Worm (Caenorhabditis elegans) whole organism, young adult: ENCODE data around the gene acr-2.
A peak's percentile ranks its signal among the peaks of the same experiment; 100 is the strongest.

Experiments
- athp-1 ChIP-seq: sonication (generic microtip); optimal IDR thresholded peaks from 2 replicates; lab custom pipeline; 2017; ENCODE audit warnings: mild to moderate bottlenecking, missing genetic modification characterization, missing compliant biosample characterization
- bed-1 ChIP-seq: fragments of 200-800 bp; sonication (Bioruptor generic); IDR thresholded peaks from 2 replicates; pipeline ENCODE4 v1.3.6; 2022; ENCODE audit warnings: missing genetic modification reagents, missing genetic modification characterization, missing compliant biosample characterization
- gei-17 ChIP-seq: fragments of 200-800 bp; sonication (Bioruptor generic); optimal IDR thresholded peaks from 2 replicates; lab custom pipeline; 2018; ENCODE audit warnings: mild to moderate bottlenecking, missing genetic modification characterization, missing compliant biosample characterization
- lin-26 ChIP-seq: fragments of 200-800 bp; sonication (Bioruptor generic); IDR thresholded peaks from 2 replicates; pipeline ENCODE4 v1.3.6; 2022; ENCODE audit warnings: missing genetic modification reagents, missing genetic modification characterization, missing compliant biosample characterization
- lin-40 ChIP-seq: sonication (generic microtip); optimal IDR thresholded peaks from 2 replicates; lab custom pipeline; 2016; ENCODE audit warnings: missing genetic modification characterization, mild to moderate bottlenecking, missing compliant biosample characterization, missing genotype, missing genetic modification reagents
- mxl-1 ChIP-seq: sonication (generic microtip); optimal IDR thresholded peaks from 2 replicates; lab custom pipeline; 2016; ENCODE audit warnings: missing genetic modification characterization, missing compliant biosample characterization
- nfyb-1 ChIP-seq: fragments of 200-800 bp; sonication (Bioruptor generic); IDR thresholded peaks from 2 replicates; pipeline ENCODE4 v1.3.6; 2022; ENCODE audit warnings: missing genetic modification reagents, missing genetic modification characterization, missing compliant biosample characterization
- nhr-80 ChIP-seq: sonication (generic microtip); optimal IDR thresholded peaks from 2 replicates; lab custom pipeline; 2016; ENCODE audit warnings: missing genetic modification characterization, missing compliant biosample characterization
- pbrm-1 ChIP-seq: fragments of 200-800 bp; sonication (Bioruptor generic); IDR thresholded peaks from 2 replicates; pipeline ENCODE4 v1.3.6; 2022; ENCODE audit warnings: missing genetic modification reagents, missing genetic modification characterization, missing compliant biosample characterization
- snpc-4 ChIP-seq, 5 experiments: fragments of 150-350 bp in 1 of 5; sonication (generic microtip) in 4 of 5; optimal IDR thresholded peaks; 2 replicates each; lab custom pipeline; 2014 to 2018; ENCODE audit warnings: missing genetic modification characterization in 5 of 5, missing biosample characterization in 3 of 5, antibody characterized with exemption in 2 of 5, mild to moderate bottlenecking in 2 of 5, missing compliant biosample characterization in 2 of 5, missing genotype in 2 of 5, moderate library complexity in 2 of 5, missing genetic modification reagents in 1 of 5

acr-2 gene

DNA sequence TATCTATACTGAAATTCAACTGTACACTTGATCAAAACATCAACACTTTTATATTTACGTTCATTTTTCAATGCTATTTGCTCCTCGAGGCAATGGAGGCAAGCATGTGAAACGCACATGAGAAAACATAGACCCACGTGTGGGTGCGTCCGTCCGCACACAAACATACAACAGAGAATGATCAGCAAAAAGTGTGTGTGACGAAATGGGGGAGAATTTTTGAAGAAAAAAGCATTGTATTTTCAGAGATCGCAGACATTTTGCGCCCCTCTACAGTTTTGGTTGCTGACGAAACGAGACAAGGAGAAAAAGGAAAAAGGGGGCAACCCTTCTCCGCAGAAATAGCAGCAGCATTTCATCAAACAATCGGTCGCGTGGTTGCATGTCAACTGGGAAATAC lies 47.8 kb downstream of the acr-2 start (continued):
- TF ChIP-seq nfyb-1 (peak; percentile 62), bed-1 (0 out of 2 replicates have a peak, but pooled peaks have one; percentile 50), athp-1 (no peak), lin-40 (tag; lab: Kevin White, UChicago) (peak; percentile 87), pbrm-1 (peak; percentile 10; the same call in 1 of the 2 replicates), gei-17 (GFP tag; lab: Kevin White, UChicago) (peak; percentile 62), mxl-1 (tag; lab: Kevin White, UChicago) (no peak), snpc-4 (GFP tag; optimal IDR thresholded peaks at IDR 0.05; lab: Kevin White, UChicago) (no peak), snpc-4 (tag; optimal IDR thresholded peaks at IDR 0.05; lab: Kevin White, UChicago) (peak in 1 of 4 experiments; percentile 12), nhr-80 (tag; lab: Kevin White, UChicago) (peak; percentile 81), lin-26 (GFP tag; lab: Robert Waterston, UW) (peak; percentile 51; the same call in 1 of the 2 replicates)
- TF ChIP-seq, all 124 proteins: peak for 42
